Worm (Caenorhabditis elegans) whole organism, young adult: ENCODE measurements around the gene pkn-1.

Experiments used
- B0336.3 ChIP-seq: fragments of 200-800 bp; sonication (Bioruptor generic); IDR thresholded peaks from 2 replicates; pipeline ENCODE4 v1.3.6; 2022; ENCODE audit warnings: missing genetic modification characterization, missing compliant biosample characterization
- C06A6.2 ChIP-seq: fragments of 200-800 bp; sonication (Bioruptor generic); conservative IDR thresholded peaks from 2 replicates; pipeline ENCODE4 v1.3.6; 2022; ENCODE audit warnings: missing genetic modification characterization, missing compliant biosample characterization
- F22D6.2 ChIP-seq: sonication (generic microtip); optimal IDR thresholded peaks from 2 replicates; lab custom pipeline; 2016; ENCODE audit warnings: mild to moderate bottlenecking, missing genetic modification characterization, missing compliant biosample characterization
- F23B12.7 ChIP-seq: sonication (generic microtip); optimal IDR thresholded peaks from 2 replicates; lab custom pipeline; 2017; ENCODE audit warnings: missing genetic modification characterization, mild to moderate bottlenecking, missing compliant biosample characterization, antibody characterized with exemption, moderate library complexity; ENCODE audit not compliant: insufficient read depth
- F52B5.7 ChIP-seq: sonication (generic microtip); optimal IDR thresholded peaks from 2 replicates; lab custom pipeline; 2016; ENCODE audit warnings: mild to moderate bottlenecking, missing genetic modification characterization, missing compliant biosample characterization
- F57A8.1 ChIP-seq: fragments of 200-800 bp; sonication (Bioruptor generic); optimal IDR thresholded peaks from 2 replicates; lab custom pipeline; 2018; ENCODE audit warnings: mild to moderate bottlenecking, missing genetic modification characterization, moderate library complexity, missing compliant biosample characterization
- K11D2.4 ChIP-seq: fragments of 200-800 bp; sonication (Bioruptor generic); IDR thresholded peaks from 2 replicates; pipeline ENCODE4 v1.3.6; 2022; ENCODE audit warnings: missing genetic modification reagents, missing genetic modification characterization, missing compliant biosample characterization
- K12H6.12 ChIP-seq: fragments of 200-800 bp; sonication (Bioruptor generic); optimal IDR thresholded peaks from 2 replicates; lab custom pipeline; 2018; ENCODE audit warnings: mild to moderate bottlenecking, missing genetic modification characterization, missing compliant biosample characterization
- T26A5.8 ChIP-seq: sonication (generic microtip); optimal IDR thresholded peaks from 2 replicates; lab custom pipeline; 2016; ENCODE audit warnings: missing genetic modification characterization, missing compliant biosample characterization
- Y56A3A.18 ChIP-seq: fragments of 200-800 bp; sonication (Bioruptor generic); IDR thresholded peaks from 2 replicates; pipeline ENCODE4 v1.3.6; 2022; ENCODE audit warnings: missing genetic modification reagents, missing genetic modification characterization, missing compliant biosample characterization
- Y79H2A.3 ChIP-seq: fragments of 200-800 bp; sonication (Bioruptor generic); conservative IDR thresholded peaks from 2 replicates; pipeline ENCODE4 v1.3.6; 2022; ENCODE audit warnings: missing genetic modification reagents, missing genetic modification characterization, missing compliant biosample characterization
- ZK185.1 ChIP-seq: sonication (generic microtip); optimal IDR thresholded peaks from 2 replicates; lab custom pipeline; 2016; ENCODE audit warnings: mild to moderate bottlenecking, missing genetic modification characterization, missing compliant biosample characterization; ENCODE audit not compliant: poor library complexity, severe bottlenecking
- atf-7 ChIP-seq: sonication (generic microtip); optimal IDR thresholded peaks from 2 replicates; lab custom pipeline; 2017; ENCODE audit warnings: mild to moderate bottlenecking, missing genetic modification characterization, missing compliant biosample characterization
- athp-1 ChIP-seq: sonication (generic microtip); optimal IDR thresholded peaks from 2 replicates; lab custom pipeline; 2017; ENCODE audit warnings: mild to moderate bottlenecking, missing genetic modification characterization, missing compliant biosample characterization
- attf-5 ChIP-seq: fragments of 200-800 bp; sonication (Bioruptor generic); optimal IDR thresholded peaks from 2 replicates; lab custom pipeline; 2018; ENCODE audit warnings: mild to moderate bottlenecking, missing genetic modification characterization, missing compliant biosample characterization
- attf-6 ChIP-seq: fragments of 200-800 bp; sonication (Bioruptor generic); IDR thresholded peaks from 2 replicates; pipeline ENCODE4 v1.3.6; 2022; ENCODE audit warnings: missing genetic modification reagents, missing genetic modification characterization, missing compliant biosample characterization
- cebp-1 ChIP-seq, 2 experiments: fragments of 200-800 bp in 1 of 2; sonication (Bioruptor generic) in 1 of 2; sonication (generic microtip) in 1 of 2; IDR thresholded peaks in 1 of 2; optimal IDR thresholded peaks in 1 of 2; 2 replicates each; pipeline versions ENCODE4 v1.3.6 to Lab custom; 2017 to 2022; ENCODE audit warnings: missing compliant biosample characterization in 2 of 2, missing genetic modification characterization in 2 of 2, mild to moderate bottlenecking in 1 of 2, missing genetic modification reagents in 1 of 2, moderate library complexity in 1 of 2
- ceh-100 ChIP-seq: fragments of 200-800 bp; sonication (Bioruptor generic); IDR thresholded peaks from 2 replicates; pipeline ENCODE4 v1.3.6; 2022; ENCODE audit warnings: missing genetic modification reagents, missing genetic modification characterization, missing compliant biosample characterization
- chd-7 ChIP-seq: sonication (generic microtip); optimal IDR thresholded peaks from 2 replicates; lab custom pipeline; 2016; ENCODE audit warnings: mild to moderate bottlenecking, missing genetic modification characterization, moderate library complexity, missing compliant biosample characterization
- dox-1 ChIP-seq: fragments of 200-800 bp; sonication (Bioruptor generic); IDR thresholded peaks from 2 replicates; pipeline ENCODE4 v1.3.6; 2022; ENCODE audit warnings: missing genetic modification reagents, missing genetic modification characterization, missing compliant biosample characterization
- dpff-1 ChIP-seq: sonication (generic microtip); optimal IDR thresholded peaks from 2 replicates; lab custom pipeline; 2017; ENCODE audit warnings: mild to moderate bottlenecking, missing genetic modification characterization, missing compliant biosample characterization
- gei-17 ChIP-seq: fragments of 200-800 bp; sonication (Bioruptor generic); optimal IDR thresholded peaks from 2 replicates; lab custom pipeline; 2018; ENCODE audit warnings: mild to moderate bottlenecking, missing genetic modification characterization, missing compliant biosample characterization
- hmg-1.2 ChIP-seq: fragments of 200-800 bp; sonication (Bioruptor generic); IDR thresholded peaks from 2 replicates; pipeline ENCODE4 v1.3.6; 2022; ENCODE audit warnings: missing genetic modification reagents, missing genetic modification characterization, missing compliant biosample characterization
- hrde-1 ChIP-seq: sonication (generic microtip); optimal IDR thresholded peaks from 2 replicates; lab custom pipeline; 2016; ENCODE audit warnings: missing genetic modification characterization, mild to moderate bottlenecking, missing compliant biosample characterization, moderate library complexity, missing genotype, missing genetic modification reagents, borderline replicate concordance
- lag-1 ChIP-seq: fragments of 200-800 bp; sonication (Bioruptor generic); IDR thresholded peaks from 2 replicates; pipeline ENCODE4 v1.3.6; 2022; ENCODE audit warnings: missing genetic modification reagents, missing genetic modification characterization, missing compliant biosample characterization
- let-526 ChIP-seq: fragments of 200-800 bp; sonication (Bioruptor generic); IDR thresholded peaks from 2 replicates; pipeline ENCODE4 v1.3.6; 2022; ENCODE audit warnings: missing genetic modification reagents, missing genetic modification characterization, missing compliant biosample characterization
- let-607 ChIP-seq, 2 experiments: fragments of 200-800 bp in 1 of 2; sonication (Bioruptor generic) in 1 of 2; sonication (generic microtip) in 1 of 2; optimal IDR thresholded peaks; 2 replicates each; lab custom pipeline; 2016 to 2018; ENCODE audit warnings: mild to moderate bottlenecking in 2 of 2, missing compliant biosample characterization in 2 of 2, missing genetic modification characterization in 2 of 2, moderate library complexity in 2 of 2, missing genotype in 1 of 2
- lin-40 ChIP-seq: sonication (generic microtip); optimal IDR thresholded peaks from 2 replicates; lab custom pipeline; 2016; ENCODE audit warnings: missing genetic modification characterization, mild to moderate bottlenecking, missing compliant biosample characterization, missing genotype, missing genetic modification reagents
- lsl-1 ChIP-seq: fragments of 200-800 bp; sonication (Bioruptor generic); optimal IDR thresholded peaks from 2 replicates; lab custom pipeline; 2018; ENCODE audit warnings: mild to moderate bottlenecking, missing genetic modification characterization, moderate library complexity, missing compliant biosample characterization
- madf-10 ChIP-seq: sonication (generic microtip); optimal IDR thresholded peaks from 2 replicates; lab custom pipeline; 2016; ENCODE audit warnings: mild to moderate bottlenecking, missing genetic modification characterization, missing compliant biosample characterization
- mcd-1 ChIP-seq: fragments of 200-800 bp; sonication (Bioruptor generic); IDR thresholded peaks from 2 replicates; pipeline ENCODE4 v1.3.6; 2022; ENCODE audit warnings: missing genetic modification reagents, missing genetic modification characterization, missing compliant biosample characterization
- nhr-179 ChIP-seq: sonication (generic microtip); optimal IDR thresholded peaks from 2 replicates; lab custom pipeline; 2016; ENCODE audit warnings: mild to moderate bottlenecking, missing genetic modification characterization, missing compliant biosample characterization
- nhr-80 ChIP-seq: sonication (generic microtip); optimal IDR thresholded peaks from 2 replicates; lab custom pipeline; 2016; ENCODE audit warnings: missing genetic modification characterization, missing compliant biosample characterization
- pbrm-1 ChIP-seq: fragments of 200-800 bp; sonication (Bioruptor generic); IDR thresholded peaks from 2 replicates; pipeline ENCODE4 v1.3.6; 2022; ENCODE audit warnings: missing genetic modification reagents, missing genetic modification characterization, missing compliant biosample characterization
- rcor-1 ChIP-seq: fragments of 200-800 bp; sonication (Bioruptor generic); IDR thresholded peaks from 2 replicates; pipeline ENCODE4 v1.3.6; 2022; ENCODE audit warnings: missing genetic modification reagents, missing genetic modification characterization, missing compliant biosample characterization
- somi-1 ChIP-seq: fragments of 200-800 bp; sonication (Bioruptor generic); optimal IDR thresholded peaks from 2 replicates; lab custom pipeline; 2018; ENCODE audit warnings: mild to moderate bottlenecking, missing genetic modification characterization, missing compliant biosample characterization
- sptf-2 ChIP-seq: fragments of 200-800 bp; sonication (Bioruptor generic); optimal IDR thresholded peaks from 2 replicates; lab custom pipeline; 2018; ENCODE audit warnings: mild to moderate bottlenecking, missing genetic modification characterization, missing compliant biosample characterization
- tbp1 ChIP-seq: fragments of 200-800 bp; sonication (Bioruptor generic); optimal IDR thresholded peaks from 2 replicates; lab custom pipeline; 2018; ENCODE audit warnings: mild to moderate bottlenecking, missing genetic modification characterization, missing compliant biosample characterization
- tlf-1 ChIP-seq: fragments of 200-800 bp; sonication (Bioruptor generic); optimal IDR thresholded peaks from 2 replicates; lab custom pipeline; 2018; ENCODE audit warnings: mild to moderate bottlenecking, missing genetic modification characterization, missing compliant biosample characterization
- unc-130 ChIP-seq: sonication (generic microtip); optimal IDR thresholded peaks from 2 replicates; lab custom pipeline; 2016; ENCODE audit warnings: missing genetic modification reagents, missing genetic modification characterization, missing compliant biosample characterization
- zfh-2 ChIP-seq: fragments of 200-800 bp; sonication (Bioruptor generic); conservative IDR thresholded peaks from 2 replicates; pipeline ENCODE4 v1.3.6; 2022; ENCODE audit warnings: missing genetic modification reagents, missing genetic modification characterization, missing compliant biosample characterization
- zim-3 ChIP-seq: sonication (generic microtip); optimal IDR thresholded peaks from 2 replicates; lab custom pipeline; 2017; ENCODE audit warnings: mild to moderate bottlenecking, missing genetic modification characterization, moderate library complexity, missing compliant biosample characterization
- ztf-18 ChIP-seq: sonication (generic microtip); optimal IDR thresholded peaks from 2 replicates; lab custom pipeline; 2016; ENCODE audit warnings: missing genotype, mild to moderate bottlenecking, missing genetic modification characterization, missing compliant biosample characterization
- ztf-22 ChIP-seq: fragments of 200-800 bp; sonication (Bioruptor generic); optimal IDR thresholded peaks from 2 replicates; lab custom pipeline; 2018; ENCODE audit warnings: mild to moderate bottlenecking, missing genetic modification characterization, moderate library complexity, missing compliant biosample characterization
- ztf-25 ChIP-seq: fragments of 200-800 bp; sonication (Bioruptor generic); IDR thresholded peaks from 2 replicates; pipeline ENCODE4 v1.3.6; 2022; ENCODE audit warnings: missing genetic modification reagents, missing genetic modification characterization, missing compliant biosample characterization
- ztf-26 ChIP-seq: sonication (generic microtip); optimal IDR thresholded peaks from 2 replicates; lab custom pipeline; 2017; ENCODE audit warnings: missing genetic modification characterization, missing compliant biosample characterization

Gene pkn-1

DNA sequence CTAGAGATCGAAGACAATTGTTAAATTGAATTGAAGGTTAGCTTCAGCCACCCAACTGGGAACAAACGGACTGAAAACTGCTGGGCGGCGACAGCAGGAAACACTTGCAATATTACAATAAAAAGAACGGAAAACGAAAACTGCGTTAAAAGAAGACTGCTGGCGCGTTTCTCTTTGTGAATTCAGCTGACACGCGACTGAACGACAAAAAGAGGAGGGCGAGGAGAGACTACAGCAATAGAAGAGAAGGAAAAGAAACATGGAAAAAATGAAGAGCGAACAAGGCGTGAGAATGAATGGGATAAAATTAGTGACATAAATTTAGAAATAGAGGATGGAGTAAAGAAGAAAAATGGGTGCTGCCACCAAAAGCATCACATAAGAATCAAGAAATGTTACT is 19.4 kb upstream of the pkn-1 start:
- peak; percentile 73 for TF ChIP-seq mcd-1 (GFP tag; lab: Robert Waterston, UW)
- TF ChIP-seq attf-6, result no peak
- TF ChIP-seq somi-1 (GFP tag; lab: Kevin White, UChicago), result peak; percentile 33
- no peak for TF ChIP-seq zim-3 (tag; lab: Kevin White, UChicago)
- TF ChIP-seq Y79H2A.3 (GFP tag; lab: Robert Waterston, UW), result no peak
- peak; percentile 54; the same call in 1 of the 2 replicates for TF ChIP-seq B0336.3 (GFP tag; lab: Robert Waterston, UW)
- TF ChIP-seq Y56A3A.18 (GFP tag; lab: Robert Waterston, UW), result no peak
- peak; percentile 93 for TF ChIP-seq ztf-18 (tag; lab: Kevin White, UChicago)
- no peak for TF ChIP-seq dpff-1
- TF ChIP-seq F23B12.7 (tag; lab: Kevin White, UChicago), result peak; percentile 26
- peak; percentile 13 for TF ChIP-seq ZK185.1 (tag; lab: Kevin White, UChicago)
- no peak for TF ChIP-seq cebp-1 (GFP tag; IDR thresholded peaks at IDR 0.05; lab: Robert Waterston, UW)
- TF ChIP-seq cebp-1 (tag; optimal IDR thresholded peaks at IDR 0.05; lab: Kevin White, UChicago), result peak; percentile 82
- peak; percentile 59; the same call in 1 of the 2 replicates for TF ChIP-seq pbrm-1 (GFP tag; lab: Robert Waterston, UW)
- peak; percentile 95 for TF ChIP-seq hmg-1.2 (GFP tag; lab: Robert Waterston, UW)
- TF ChIP-seq tlf-1, result peak; percentile 17
- TF ChIP-seq F52B5.7 (tag; lab: Kevin White, UChicago), result no peak
- TF ChIP-seq lin-40 (tag; lab: Kevin White, UChicago), result peak; percentile 92
- TF ChIP-seq nhr-179 (tag; lab: Kevin White, UChicago), result no peak
- TF ChIP-seq T26A5.8 (tag; lab: Kevin White, UChicago), result no peak
- no peak for TF ChIP-seq lag-1 (GFP tag; lab: Robert Waterston, UW)
- TF ChIP-seq atf-7 (tag; lab: Kevin White, UChicago), result peak; percentile 11
- TF ChIP-seq ztf-22, result no peak
- TF ChIP-seq gei-17 (GFP tag; lab: Kevin White, UChicago), result peak; percentile 31
- TF ChIP-seq tbp1 (GFP tag; lab: Kevin White, UChicago), result no peak
- TF ChIP-seq athp-1 (tag; lab: Kevin White, UChicago), result no peak
- peak; percentile 33 for TF ChIP-seq F22D6.2 (tag; lab: Kevin White, UChicago)
- peak; percentile 42; the same call in 1 of the 2 replicates for TF ChIP-seq K11D2.4 (GFP tag; lab: Robert Waterston, UW)
- TF ChIP-seq hrde-1 (tag; lab: Kevin White, UChicago), result no peak
- no peak for TF ChIP-seq unc-130 (GFP tag; lab: Kevin White, UChicago)
- TF ChIP-seq K12H6.12 (tag; lab: Kevin White, UChicago), result peak; percentile 83
- TF ChIP-seq let-607 (tag; optimal IDR thresholded peaks at IDR 0.05; lab: Kevin White, UChicago), result peak; percentile 44 to 70
- 0 out of 2 replicates have a peak, but pooled peaks have one; percentile 45 for TF ChIP-seq let-526
- peak; percentile 70 for TF ChIP-seq C06A6.2
- no peak for TF ChIP-seq F57A8.1 (GFP tag; lab: Kevin White, UChicago)
- TF ChIP-seq dox-1 (GFP tag; lab: Robert Waterston, UW), result no peak; the same call in 1 of the 2 replicates
- peak; percentile 45; the same call in 1 of the 2 replicates for TF ChIP-seq rcor-1 (GFP tag; lab: Robert Waterston, UW)
- peak; percentile 65 for TF ChIP-seq ztf-26 (tag; lab: Kevin White, UChicago)
- peak; percentile 57 for TF ChIP-seq attf-5 (GFP tag; lab: Kevin White, UChicago)
- TF ChIP-seq zfh-2 (GFP tag; lab: Robert Waterston, UW), result peak; percentile 85
- no peak for TF ChIP-seq sptf-2
- TF ChIP-seq ceh-100 (GFP tag; lab: Robert Waterston, UW), result no peak
- peak; percentile 65 for TF ChIP-seq nhr-80 (tag; lab: Kevin White, UChicago)
- TF ChIP-seq chd-7 (tag; lab: Kevin White, UChicago), result peak; percentile 41
- TF ChIP-seq madf-10 (tag; lab: Kevin White, UChicago), result peak; percentile 49
- TF ChIP-seq lsl-1 (GFP tag; lab: Kevin White, UChicago), result no peak
- no peak for TF ChIP-seq ztf-25
